Worm (Caenorhabditis elegans) whole organism, L4/young adult: ENCODE results near the gene sra-32.

Experiments used
- W03F9.2 ChIP-seq: fragments of 150-350 bp; optimal IDR thresholded peaks from 2 replicates; lab custom pipeline; 2014; ENCODE audit warnings: missing biosample characterization, missing genetic modification characterization
- him-1 ChIP-seq: sonication (generic microtip); optimal IDR thresholded peaks from 2 replicates; lab custom pipeline; 2016; ENCODE audit warnings: missing genotype, missing genetic modification reagents, missing genetic modification characterization, missing compliant biosample characterization

DNA sequence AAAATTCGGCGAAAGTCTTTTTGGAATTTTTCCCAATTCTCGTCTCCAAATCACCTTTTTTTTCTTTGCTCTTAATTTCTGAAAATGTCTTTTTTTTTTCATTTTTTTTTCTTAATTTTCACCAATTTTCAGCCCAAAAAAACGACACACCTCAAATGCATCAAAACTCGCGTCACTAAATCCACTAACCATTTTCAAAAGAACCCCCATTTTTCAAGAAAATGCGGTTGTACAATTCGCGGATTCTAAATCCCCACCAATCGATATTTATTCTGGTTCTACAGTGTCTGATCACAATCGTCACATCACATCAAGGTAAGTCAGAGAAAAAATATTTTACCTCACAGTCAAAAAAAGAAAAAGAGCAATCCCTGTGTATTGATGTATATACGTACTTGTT is 40.1 kb upstream of the sra-32 start, which contains the start of gene vab-1:
- TF ChIP-seq him-1 (no peak), W03F9.2 (tag; lab: Kevin White, UChicago) (no peak)
